Worm (Caenorhabditis elegans): ENCODE measurements around the gene ZK563.7.

Gene ZK563.7

DNA sequence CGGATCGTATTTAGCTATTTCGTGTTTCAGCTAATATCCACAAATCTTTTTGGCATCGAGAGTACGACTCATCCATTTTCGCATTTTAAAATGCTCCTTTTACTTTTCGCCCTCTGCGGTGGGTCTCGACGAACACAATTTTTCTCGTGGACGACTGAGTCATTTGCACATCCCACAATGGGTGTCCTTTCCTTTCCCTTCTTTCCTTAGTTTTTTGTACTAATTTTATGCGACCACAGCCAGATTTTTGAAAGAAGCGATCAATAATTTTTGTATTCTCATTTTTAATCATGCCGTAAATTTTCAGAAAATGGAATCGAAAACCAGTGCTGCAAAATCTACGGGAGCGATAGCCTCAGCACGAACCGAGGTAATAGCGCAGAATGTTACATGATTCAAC, 21.4 kb downstream of the ZK563.7 start, which contains the start of gene C04F6.9:
TSS of gene C04F6.9 (plus strand) at position 301 of the 400 bp plus-strand sequence.
- TF ChIP-seq ets-7 (tag; optimal IDR thresholded peaks at IDR 0.05) (no peak), ama-1 (optimal IDR thresholded peaks at IDR 0.05) (no peak), tra-4 (tag; optimal IDR thresholded peaks at IDR 0.05) (no peak), F13C5.2 (tag; optimal IDR thresholded peaks at IDR 0.05) (no peak), sea-1 (GFP tag; conservative IDR thresholded peaks at IDR 0.05) (no peak), tbx-37 (GFP tag; conservative IDR thresholded peaks at IDR 0.05) (no peak), scrt-1 (GFP tag; IDR thresholded peaks at IDR 0.05) (no peak), pes-1 (GFP tag; IDR thresholded peaks at IDR 0.05) (no peak)

DNA sequence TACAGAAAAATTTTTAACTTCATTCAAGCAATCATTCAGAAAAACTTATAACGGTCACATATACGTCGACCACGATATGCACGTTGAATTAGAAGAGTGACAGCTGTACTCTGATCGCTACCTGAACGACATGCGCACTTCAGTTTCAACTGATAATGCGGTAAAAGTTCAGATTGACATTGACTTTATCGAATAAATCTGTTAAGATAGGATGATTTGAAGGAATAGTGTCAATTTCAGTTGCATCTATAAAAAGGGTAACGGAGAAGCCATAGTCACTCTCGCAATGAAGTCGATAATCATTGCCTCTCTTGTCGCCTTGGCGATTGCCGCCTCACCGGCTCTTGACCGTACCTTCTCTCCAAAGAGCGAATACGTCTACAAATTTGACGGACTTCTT, 22.9 kb downstream of the ZK563.7 start, which contains the start of gene vit-5:
TSS of gene vit-5 (plus strand) at position 277 of the 400 bp plus-strand sequence.
- no peak for TF ChIP-seq sea-1 (GFP tag; conservative IDR thresholded peaks at IDR 0.05)
- no peak for TF ChIP-seq ama-1 (optimal IDR thresholded peaks at IDR 0.05)
- TF ChIP-seq F13C5.2 (tag; optimal IDR thresholded peaks at IDR 0.05) = no peak
- no peak for TF ChIP-seq hnd-1 (tag; optimal IDR thresholded peaks at IDR 0.05)
- TF ChIP-seq aly-1 (tag; optimal IDR thresholded peaks at IDR 0.05) = no peak
- TF ChIP-seq tbx-37 (GFP tag; conservative IDR thresholded peaks at IDR 0.05) = no peak
- no peak for TF ChIP-seq scrt-1 (GFP tag; IDR thresholded peaks at IDR 0.05)

- TF ChIP-seq scrt-1 (GFP tag; IDR thresholded peaks at IDR 0.05) = no peak
- TF ChIP-seq flt-1 (GFP tag; IDR thresholded peaks at IDR 0.05) = no peak
- TF ChIP-seq hmg-4 (GFP tag; optimal IDR thresholded peaks at IDR 0.05) = no peak
- TF ChIP-seq tbx-11 (GFP tag; IDR thresholded peaks at IDR 0.05) = no peak
- TF ChIP-seq ets-7 (tag; optimal IDR thresholded peaks at IDR 0.05) = no peak
- no peak for TF ChIP-seq B0310.2 (tag; optimal IDR thresholded peaks at IDR 0.05)
- TF ChIP-seq sea-1 (GFP tag; conservative IDR thresholded peaks at IDR 0.05) = no peak
- no peak for TF ChIP-seq ceh-36 (tag; optimal IDR thresholded peaks at IDR 0.05)
- no peak for TF ChIP-seq hmbx-1 (tag; optimal IDR thresholded peaks at IDR 0.05)
- no peak for TF ChIP-seq tbx-37 (GFP tag; conservative IDR thresholded peaks at IDR 0.05)
- no peak for TF ChIP-seq aly-1 (tag; optimal IDR thresholded peaks at IDR 0.05)
- TF ChIP-seq ama-1 (optimal IDR thresholded peaks at IDR 0.05) = no peak
- no peak for TF ChIP-seq tra-4 (tag; optimal IDR thresholded peaks at IDR 0.05)
- no peak for TF ChIP-seq hnd-1 (tag; optimal IDR thresholded peaks at IDR 0.05)
- no peak for TF ChIP-seq F13C5.2 (tag; optimal IDR thresholded peaks at IDR 0.05)
- TF ChIP-seq pes-1 (GFP tag; IDR thresholded peaks at IDR 0.05) = no peak
Measured at ce11 chrX:3408717-3409303, 28.5 kb downstream of the ZK563.7 start.

ce11 chrX:3411565-3412022, 31.3 kb downstream of the ZK563.7 start, which contains the start of gene unc-78:
Gene unc-78, minus strand, starts transcription at chrX:3411615.
- no peak for TF ChIP-seq flt-1 (GFP tag; IDR thresholded peaks at IDR 0.05)
- peak; percentile 3 for TF ChIP-seq aly-1 (tag; optimal IDR thresholded peaks at IDR 0.05)

- TF ChIP-seq ama-1 (optimal IDR thresholded peaks at IDR 0.05) = no peak
- TF ChIP-seq F13C5.2 (tag; optimal IDR thresholded peaks at IDR 0.05) = no peak
- no peak for TF ChIP-seq tbx-37 (GFP tag; conservative IDR thresholded peaks at IDR 0.05)
- no peak for TF ChIP-seq hmbx-1 (tag; optimal IDR thresholded peaks at IDR 0.05)
- peak; percentile 1 for TF ChIP-seq hmg-4 (GFP tag; optimal IDR thresholded peaks at IDR 0.05)
- no peak for TF ChIP-seq sea-1 (GFP tag; conservative IDR thresholded peaks at IDR 0.05)
Measured at ce11 chrX:3414660-3415144, 34.4 kb downstream of the ZK563.7 start, which contains the start of gene dhs-27. Gene dhs-27, minus strand, starts transcription at chrX:3414710.

ce11 chrX:3416063-3416462, 35.8 kb downstream of the ZK563.7 start:
- no peak for TF ChIP-seq B0310.2 (tag; optimal IDR thresholded peaks at IDR 0.05)
- TF ChIP-seq F13C5.2 (tag; optimal IDR thresholded peaks at IDR 0.05) = no peak
- no peak for TF ChIP-seq flt-1 (GFP tag; IDR thresholded peaks at IDR 0.05)
- no peak for TF ChIP-seq ama-1 (optimal IDR thresholded peaks at IDR 0.05)
- no peak for TF ChIP-seq tbx-37 (GFP tag; conservative IDR thresholded peaks at IDR 0.05)
- TF ChIP-seq scrt-1 (GFP tag; IDR thresholded peaks at IDR 0.05) = no peak
- TF ChIP-seq hmg-4 (GFP tag; optimal IDR thresholded peaks at IDR 0.05) = no peak
- no peak for TF ChIP-seq hnd-1 (tag; optimal IDR thresholded peaks at IDR 0.05)
- TF ChIP-seq ceh-13 (GFP tag; optimal IDR thresholded peaks at IDR 0.05) = no peak
- no peak for TF ChIP-seq aly-1 (tag; optimal IDR thresholded peaks at IDR 0.05)

DNA sequence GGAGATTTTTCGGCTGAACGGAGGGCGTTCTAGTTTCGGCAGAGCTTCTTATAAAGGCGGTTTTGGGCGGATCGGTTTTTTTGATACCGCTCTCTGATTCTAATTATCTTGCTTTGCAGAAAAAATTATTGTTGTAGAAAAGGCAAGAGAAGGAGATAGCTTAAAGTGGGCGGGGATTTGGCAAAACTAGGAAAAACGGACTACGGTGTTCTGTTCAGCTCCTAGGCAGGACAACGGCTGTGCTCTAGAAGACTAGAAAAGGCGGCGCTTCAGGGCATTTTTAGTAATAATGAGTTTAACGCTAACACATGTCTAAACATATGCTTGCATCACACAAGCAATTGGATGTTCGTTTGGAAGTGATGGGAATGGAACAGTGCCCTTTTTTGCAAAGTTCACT, 38.8 kb downstream of the ZK563.7 start, which contains the start of gene C04F6.7:
TSS of gene C04F6.7 (minus strand) at position 101 of the 400 bp plus-strand sequence.
- TF ChIP-seq hmbx-1 (tag; optimal IDR thresholded peaks at IDR 0.05) (no peak), pes-1 (GFP tag; IDR thresholded peaks at IDR 0.05) (no peak), hmg-4 (GFP tag; optimal IDR thresholded peaks at IDR 0.05) (no peak), sea-1 (GFP tag; conservative IDR thresholded peaks at IDR 0.05) (no peak), flt-1 (GFP tag; IDR thresholded peaks at IDR 0.05) (no peak), ceh-36 (tag; optimal IDR thresholded peaks at IDR 0.05) (no peak), ama-1 (optimal IDR thresholded peaks at IDR 0.05) (no peak), ets-7 (tag; optimal IDR thresholded peaks at IDR 0.05) (no peak), tbx-37 (GFP tag; conservative IDR thresholded peaks at IDR 0.05) (no peak)

ce11 chrX:3424516-3424915, 44.2 kb downstream of the ZK563.7 start, which contains the start of gene ZK813.6:
Gene ZK813.6, plus strand, starts transcription at chrX:3424816.
- TF ChIP-seq tbx-37 (GFP tag; conservative IDR thresholded peaks at IDR 0.05) (no peak), ceh-13 (GFP tag; optimal IDR thresholded peaks at IDR 0.05) (no peak), sea-1 (GFP tag; conservative IDR thresholded peaks at IDR 0.05) (no peak), ceh-36 (tag; optimal IDR thresholded peaks at IDR 0.05) (no peak), tbx-11 (GFP tag; IDR thresholded peaks at IDR 0.05) (no peak), ets-7 (tag; optimal IDR thresholded peaks at IDR 0.05) (no peak), hnd-1 (tag; optimal IDR thresholded peaks at IDR 0.05) (no peak), hmg-4 (GFP tag; optimal IDR thresholded peaks at IDR 0.05) (no peak), B0310.2 (tag; optimal IDR thresholded peaks at IDR 0.05) (no peak), ama-1 (optimal IDR thresholded peaks at IDR 0.05) (no peak)

Data from whole organism, early embryonic.